Worm (Caenorhabditis elegans) whole organism, L1 larva: ENCODE results near the gene col-131.

ENCODE experiments used
- F16B12.6 ChIP-seq: fragments of 150-350 bp; optimal IDR thresholded peaks from 2 replicates; lab custom pipeline; 2014; ENCODE audit warnings: missing biosample characterization, missing genetic modification characterization
- aly-2 ChIP-seq: fragments of 150-350 bp; optimal IDR thresholded peaks from 2 replicates; lab custom pipeline; 2014; ENCODE audit warnings: missing biosample characterization, missing genetic modification characterization
- efl-3 ChIP-seq: fragments of 200-800 bp; sonication (Bioruptor generic); optimal IDR thresholded peaks from 2 replicates; lab custom pipeline; 2018; ENCODE audit warnings: mild to moderate bottlenecking, missing genetic modification characterization, missing compliant biosample characterization
- egl-27 ChIP-seq, 2 experiments: fragments of 150-350 bp in 1 of 2; sonication (generic microtip); optimal IDR thresholded peaks; 3 replicates each; lab custom pipeline; 2017 to 2018; ENCODE audit warnings: missing biosample characterization in 2 of 2, missing genetic modification characterization in 2 of 2, missing genetic modification reagents in 2 of 2
- fos-1 ChIP-seq: fragments of 150-350 bp; optimal IDR thresholded peaks from 2 replicates; lab custom pipeline; 2014; ENCODE audit warnings: missing biosample characterization, missing genetic modification characterization
- lin-13 ChIP-seq: fragments of 150-350 bp; optimal IDR thresholded peaks from 2 replicates; lab custom pipeline; 2014; ENCODE audit warnings: missing biosample characterization, missing genetic modification reagents, missing genetic modification characterization
- nhr-11 ChIP-seq: fragments of 150-350 bp; optimal IDR thresholded peaks from 2 replicates; lab custom pipeline; 2014; ENCODE audit warnings: missing biosample characterization, missing genetic modification characterization
- nhr-237 ChIP-seq: fragments of 150-350 bp; optimal IDR thresholded peaks from 2 replicates; lab custom pipeline; 2014; ENCODE audit warnings: missing biosample characterization, missing genetic modification characterization
- pqm-1 ChIP-seq: sonication (generic microtip); optimal IDR thresholded peaks from 3 replicates; lab custom pipeline; 2017; ENCODE audit warnings: missing biosample characterization, missing genetic modification characterization
- tbx-2 ChIP-seq: sonication (generic microtip); optimal IDR thresholded peaks from 2 replicates; lab custom pipeline; 2016; ENCODE audit warnings: missing genetic modification characterization, missing compliant biosample characterization
- unc-62 ChIP-seq: fragments of 150-350 bp; optimal IDR thresholded peaks from 2 replicates; lab custom pipeline; 2014; ENCODE audit warnings: missing biosample characterization, missing genetic modification reagents, missing genetic modification characterization
- unc-98 ChIP-seq: fragments of 200-800 bp; sonication (Bioruptor generic); IDR thresholded peaks from 2 replicates; pipeline ENCODE4 v1.3.6; 2022; ENCODE audit warnings: missing genetic modification characterization, missing compliant biosample characterization
- vab-15 ChIP-seq: sonication (generic microtip); optimal IDR thresholded peaks from 2 replicates; lab custom pipeline; 2017; ENCODE audit warnings: missing genotype, mild to moderate bottlenecking, missing genetic modification characterization, missing compliant biosample characterization

- TF ChIP-seq vab-15: no peak
- no peak for TF ChIP-seq lin-13 (GFP tag; lab: Kevin White, UChicago)
- TF ChIP-seq tbx-2 (tag; lab: Kevin White, UChicago): no peak
- no peak for TF ChIP-seq nhr-237
- no peak for TF ChIP-seq nhr-11 (tag; lab: Kevin White, UChicago)
- TF ChIP-seq pqm-1: no peak
- no peak for TF ChIP-seq efl-3
- no peak for TF ChIP-seq aly-2 (tag; lab: Kevin White, UChicago)
- no peak for TF ChIP-seq egl-27 (tag; optimal IDR thresholded peaks at IDR 0.05; lab: Kevin White, UChicago)
- no peak for TF ChIP-seq fos-1 (tag; lab: Kevin White, UChicago)
- TF ChIP-seq F16B12.6 (tag; lab: Kevin White, UChicago): no peak
- no peak for TF ChIP-seq unc-62
- TF ChIP-seq unc-98 (GFP tag; lab: Robert Waterston, UW): no peak
Measured at ce11 chrIV:13071445-13071844, 4.3 kb upstream of the col-131 start, which contains the start of gene scl-8.
